Fruit fly (Drosophila melanogaster): ENCODE measurements around the gene gdl-ORF39.

The gdl-ORF39 gene

DNA sequence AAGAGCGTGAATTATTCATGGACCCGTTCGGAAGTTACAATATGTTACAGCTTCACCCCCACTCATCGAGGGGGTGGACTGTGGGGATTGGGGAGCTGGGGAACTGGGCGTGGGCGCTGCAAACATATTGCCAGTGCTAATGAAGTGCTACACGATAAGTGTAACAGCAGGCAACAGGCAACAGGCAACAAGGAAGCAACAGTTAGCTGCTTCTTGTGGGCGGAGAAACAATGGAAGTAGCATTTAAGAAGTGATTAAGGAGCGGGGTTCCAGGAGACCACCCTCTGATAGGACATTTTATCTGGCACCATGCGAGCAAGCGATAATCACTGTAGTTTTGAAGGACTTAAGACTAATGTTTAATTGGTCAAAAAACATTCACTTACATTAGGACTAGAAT lies 32.0 kb downstream of the gdl-ORF39 start:
- TF ChIP-seq br (optimal IDR thresholded peaks at IDR 0.05) (no peak), ac (GFP tag; optimal IDR thresholded peaks at IDR 0.05) (no peak), CG1832 (GFP tag; optimal IDR thresholded peaks at IDR 0.05) (no peak), CG11696 (GFP tag; IDR thresholded peaks at IDR 0.05) (no peak), zen (tag; optimal IDR thresholded peaks at IDR 0.05) (peak; percentile 51), vnd (GFP tag; IDR thresholded peaks at IDR 0.05; ENCODE audit: partially characterized antibody) (no peak), Asciz (GFP tag; optimal IDR thresholded peaks at IDR 0.05) (no peak), CG18011 (GFP tag; optimal IDR thresholded peaks at IDR 0.05) (no peak), CG9876 (GFP tag; optimal IDR thresholded peaks at IDR 0.05) (no peak), CG9932 (GFP tag; IDR thresholded peaks at IDR 0.05) (no peak), CG7928 (GFP tag; optimal IDR thresholded peaks at IDR 0.05) (no peak), CG32767 (GFP tag; IDR thresholded peaks at IDR 0.05) (no peak), PHDP (tag; optimal IDR thresholded peaks at IDR 0.05) (no peak), scrt (GFP tag; optimal IDR thresholded peaks at IDR 0.05) (peak; percentile 94), Nf-YB (GFP tag; optimal IDR thresholded peaks at IDR 0.05) (no peak), Atf6 (GFP tag; IDR thresholded peaks at IDR 0.05) (no peak), hbn (GFP tag; IDR thresholded peaks at IDR 0.05; ENCODE audit: partially characterized antibody) (no peak), abd-A (tag; optimal IDR thresholded peaks at IDR 0.05) (peak; percentile 40), sima (GFP tag; optimal IDR thresholded peaks at IDR 0.05) (no peak), CG3995 (GFP tag; optimal IDR thresholded peaks at IDR 0.05) (no peak)

DNA sequence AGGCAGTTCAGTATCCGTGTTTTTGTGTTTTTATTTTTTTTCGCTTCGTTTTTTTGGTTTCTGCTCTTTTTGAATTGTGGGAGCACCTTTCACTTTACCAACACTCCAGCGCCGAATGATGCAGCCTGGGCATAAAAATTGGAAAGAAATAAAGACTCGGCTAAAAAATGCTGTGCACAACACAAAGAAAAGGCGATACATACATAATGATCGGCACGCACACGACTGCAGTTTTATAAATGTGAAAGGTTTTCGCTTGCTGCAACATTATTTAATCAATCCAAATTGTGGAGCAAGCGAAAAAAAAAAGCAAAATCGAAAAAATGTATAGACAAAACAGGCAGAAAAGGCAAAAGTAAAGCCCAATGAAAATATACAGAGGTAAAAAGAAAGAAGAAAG lies 33.8 kb downstream of the gdl-ORF39 start:
- TF ChIP-seq lmd (GFP tag; IDR thresholded peaks at IDR 0.05) = no peak
- TF ChIP-seq CG14441 (GFP tag; IDR thresholded peaks at IDR 0.05) = no peak
- TF ChIP-seq CG11696 (GFP tag; IDR thresholded peaks at IDR 0.05) = no peak
- TF ChIP-seq zen2 (GFP tag; IDR thresholded peaks at IDR 0.05; ENCODE audit: partially characterized antibody) = no peak
- TF ChIP-seq Chrac-16 (GFP tag; optimal IDR thresholded peaks at IDR 0.05) = no peak
- TF ChIP-seq Dbx (GFP tag; IDR thresholded peaks at IDR 0.05) = no peak
- no peak for TF ChIP-seq CG9797 (GFP tag; optimal IDR thresholded peaks at IDR 0.05)
- TF ChIP-seq CG9609 (GFP tag; optimal IDR thresholded peaks at IDR 0.05) = no peak
- TF ChIP-seq gt (GFP tag; IDR thresholded peaks at IDR 0.05) = no peak
- no peak for TF ChIP-seq CG1647 (GFP tag; optimal IDR thresholded peaks at IDR 0.05)
- no peak for TF ChIP-seq Dip3 (GFP tag; optimal IDR thresholded peaks at IDR 0.05)
- TF ChIP-seq Aef1 (GFP tag; IDR thresholded peaks at IDR 0.05) = no peak
- no peak for TF ChIP-seq Dp (GFP tag; optimal IDR thresholded peaks at IDR 0.05)
- no peak for TF ChIP-seq Dfd (GFP tag; optimal IDR thresholded peaks at IDR 0.05)
- TF ChIP-seq cad (GFP tag; optimal IDR thresholded peaks at IDR 0.05) = no peak
- TF ChIP-seq sd (tag; optimal IDR thresholded peaks at IDR 0.05) = no peak
- TF ChIP-seq caup (GFP tag; optimal IDR thresholded peaks at IDR 0.05; ENCODE audit: severe bottlenecking) = no peak

DNA sequence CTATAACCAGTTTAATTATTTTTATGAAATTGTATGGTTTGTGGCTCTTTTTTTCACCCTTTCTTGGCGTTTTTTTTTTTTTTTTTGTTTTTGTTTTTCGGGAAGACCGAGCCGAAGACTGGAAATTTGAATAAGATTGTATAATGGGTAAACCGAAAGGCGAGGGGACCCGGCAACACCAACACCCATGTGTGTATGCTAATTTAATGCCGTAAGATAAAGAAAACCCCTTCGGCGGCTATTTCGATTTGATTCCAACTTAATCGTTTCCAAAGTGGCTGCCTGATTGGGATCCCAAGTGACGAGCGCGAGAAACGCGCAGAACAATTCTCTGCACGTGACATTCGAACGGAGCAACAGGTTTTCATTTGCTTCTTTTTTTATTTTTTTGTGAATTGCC lies 34.2 kb downstream of the gdl-ORF39 start:
- TF ChIP-seq cwo (GFP tag; optimal IDR thresholded peaks at IDR 0.05) (peak; percentile 62), chinmo (GFP tag; IDR thresholded peaks at IDR 0.05; ENCODE audit: partially characterized antibody) (0 out of 4 replicates have a peak, but pooled peaks have one; percentile 5), Pdp1 (GFP tag; optimal IDR thresholded peaks at IDR 0.05) (peak in 1 of 2 experiments; percentile 76), abd-A (tag; optimal IDR thresholded peaks at IDR 0.05) (peak; percentile 55), kni (GFP tag; optimal IDR thresholded peaks at IDR 0.05) (peak; percentile 10), pros (GFP tag; optimal IDR thresholded peaks at IDR 0.05) (peak; percentile 93), vvl (GFP tag; IDR thresholded peaks at IDR 0.05) (peak; percentile 91), inv (GFP tag; IDR thresholded peaks at IDR 0.05; ENCODE audit: partially characterized antibody) (no peak), sqz (GFP tag; optimal IDR thresholded peaks at IDR 0.05) (peak; percentile 62), eyg (GFP tag; optimal IDR thresholded peaks at IDR 0.05) (no peak), sens (GFP tag) (peak; percentile 16)

All from whole organism, embryonic.